Worm (Caenorhabditis elegans): ENCODE measurements around the gene C10C5.4.

- no peak for TF ChIP-seq ama-1 (optimal IDR thresholded peaks at IDR 0.05)
- no peak for TF ChIP-seq nhr-21 (tag; optimal IDR thresholded peaks at IDR 0.05)
- no peak for TF ChIP-seq ceh-82 (tag; optimal IDR thresholded peaks at IDR 0.05)
- TF ChIP-seq nhr-77 (tag; optimal IDR thresholded peaks at IDR 0.05), result no peak
- TF ChIP-seq lsy-2 (tag; optimal IDR thresholded peaks at IDR 0.05), result no peak
- peak; percentile 12 for TF ChIP-seq egl-27 (tag; optimal IDR thresholded peaks at IDR 0.05)
- no peak for TF ChIP-seq mbf-1 (tag; optimal IDR thresholded peaks at IDR 0.05)
- no peak for TF ChIP-seq alr-1 (tag; optimal IDR thresholded peaks at IDR 0.05)
- TF ChIP-seq lin-11 (tag; optimal IDR thresholded peaks at IDR 0.05), result no peak
Measured at ce11 chrIV:9367852-9368627, 10.3 kb upstream of the C10C5.4 start.
